Worm (Caenorhabditis elegans) whole organism, L1 larva: ENCODE data around the gene hsp-110.

Experiments
- C04F5.9 ChIP-seq: sonication (generic microtip); optimal IDR thresholded peaks from 2 replicates; lab custom pipeline; 2016; ENCODE audit warnings: missing genetic modification characterization, missing compliant biosample characterization
- C34B4.2 ChIP-seq: sonication (generic microtip); optimal IDR thresholded peaks from 2 replicates; lab custom pipeline; 2017; ENCODE audit warnings: mild to moderate bottlenecking, missing genetic modification characterization, missing compliant biosample characterization
- F16B12.6 ChIP-seq: fragments of 150-350 bp; optimal IDR thresholded peaks from 2 replicates; lab custom pipeline; 2014; ENCODE audit warnings: missing biosample characterization, missing genetic modification characterization
- Y116A8C.19 ChIP-seq: sonication (generic microtip); optimal IDR thresholded peaks from 2 replicates; lab custom pipeline; 2016; ENCODE audit warnings: missing compliant biosample characterization, missing genetic modification characterization, borderline replicate concordance
- aly-2 ChIP-seq: fragments of 150-350 bp; optimal IDR thresholded peaks from 2 replicates; lab custom pipeline; 2014; ENCODE audit warnings: missing biosample characterization, missing genetic modification characterization
- ceh-8 ChIP-seq: fragments of 200-800 bp; sonication (Bioruptor generic); optimal IDR thresholded peaks from 2 replicates; lab custom pipeline; 2018; ENCODE audit warnings: mild to moderate bottlenecking, missing genetic modification characterization, moderate library complexity, missing compliant biosample characterization
- ceh-90 ChIP-seq: sonication (generic microtip); optimal IDR thresholded peaks from 2 replicates; lab custom pipeline; 2016; ENCODE audit warnings: missing genetic modification characterization, missing compliant biosample characterization
- ces-1 ChIP-seq: fragments of 150-350 bp; optimal IDR thresholded peaks from 2 replicates; lab custom pipeline; 2014; ENCODE audit warnings: missing biosample characterization, missing genetic modification reagents, missing genetic modification characterization
- dpl-1 ChIP-seq, 3 experiments: fragments of 150-350 bp in 2 of 3; sonication (generic microtip) in 1 of 3; optimal IDR thresholded peaks; 2 replicates each; lab custom pipeline; 2014 to 2017; ENCODE audit warnings: missing biosample characterization in 3 of 3, missing genetic modification characterization in 3 of 3, missing genetic modification reagents in 3 of 3
- dsc-1 ChIP-seq: sonication (generic microtip); optimal IDR thresholded peaks from 2 replicates; lab custom pipeline; 2016; ENCODE audit warnings: mild to moderate bottlenecking, missing genetic modification characterization, missing compliant biosample characterization
- elt-2 ChIP-seq: sonication (generic microtip); optimal IDR thresholded peaks from 2 replicates; lab custom pipeline; 2016; ENCODE audit warnings: missing genetic modification characterization, mild to moderate bottlenecking, inconsistent platforms, missing compliant biosample characterization, missing genetic modification reagents
- fkh-4 ChIP-seq: sonication (generic microtip); optimal IDR thresholded peaks from 2 replicates; lab custom pipeline; 2016; ENCODE audit warnings: missing compliant biosample characterization, missing genetic modification characterization, borderline replicate concordance
- fos-1 ChIP-seq: fragments of 150-350 bp; optimal IDR thresholded peaks from 2 replicates; lab custom pipeline; 2014; ENCODE audit warnings: missing biosample characterization, missing genetic modification characterization
- hlh-17 ChIP-seq: fragments of 200-800 bp; sonication (Bioruptor generic); optimal IDR thresholded peaks from 2 replicates; lab custom pipeline; 2018; ENCODE audit warnings: missing genetic modification characterization, mild to moderate bottlenecking, missing compliant biosample characterization, moderate library complexity, borderline replicate concordance
- hpl-2 ChIP-seq: fragments of 150-350 bp; optimal IDR thresholded peaks from 2 replicates; lab custom pipeline; 2014; ENCODE audit warnings: missing biosample characterization, missing genetic modification reagents, missing genetic modification characterization
- isw-1 ChIP-seq: fragments of 200-800 bp; sonication (Bioruptor generic); IDR thresholded peaks from 2 replicates; pipeline ENCODE4 v1.3.6; 2022; ENCODE audit warnings: missing genetic modification characterization, missing compliant biosample characterization
- lin-14 ChIP-seq: fragments of 200-800 bp; sonication (Bioruptor generic); optimal IDR thresholded peaks from 2 replicates; lab custom pipeline; 2018; ENCODE audit warnings: mild to moderate bottlenecking, missing genetic modification characterization, moderate library complexity, missing compliant biosample characterization
- mab-9 ChIP-seq: fragments of 200-800 bp; sonication (Bioruptor generic); IDR thresholded peaks from 2 replicates; pipeline ENCODE4 v1.3.6; 2022; ENCODE audit warnings: missing genetic modification reagents, missing genetic modification characterization, missing compliant biosample characterization
- mef-2 ChIP-seq: fragments of 150-350 bp; optimal IDR thresholded peaks from 2 replicates; lab custom pipeline; 2014; ENCODE audit warnings: missing biosample characterization, missing genetic modification characterization
- nhr-11 ChIP-seq: fragments of 150-350 bp; optimal IDR thresholded peaks from 2 replicates; lab custom pipeline; 2014; ENCODE audit warnings: missing biosample characterization, missing genetic modification characterization
- nhr-12 ChIP-seq: sonication (generic microtip); optimal IDR thresholded peaks from 2 replicates; lab custom pipeline; 2017; ENCODE audit warnings: missing biosample characterization, missing genetic modification characterization
- nhr-77 ChIP-seq: fragments of 150-350 bp; optimal IDR thresholded peaks from 2 replicates; lab custom pipeline; 2014; ENCODE audit warnings: missing biosample characterization, missing genetic modification characterization
- nhr-90 ChIP-seq: sonication (generic microtip); optimal IDR thresholded peaks from 2 replicates; lab custom pipeline; 2016; ENCODE audit warnings: mild to moderate bottlenecking, missing genetic modification characterization, missing compliant biosample characterization; ENCODE audit not compliant: poor library complexity
- pax-3 ChIP-seq: fragments of 200-800 bp; sonication (Bioruptor generic); optimal IDR thresholded peaks from 2 replicates; lab custom pipeline; 2018; ENCODE audit warnings: mild to moderate bottlenecking, missing genetic modification characterization, moderate library complexity, missing compliant biosample characterization
- pqm-1 ChIP-seq: sonication (generic microtip); optimal IDR thresholded peaks from 3 replicates; lab custom pipeline; 2017; ENCODE audit warnings: missing biosample characterization, missing genetic modification characterization
- rnt-1 ChIP-seq: sonication (generic microtip); optimal IDR thresholded peaks from 2 replicates; lab custom pipeline; 2016; ENCODE audit warnings: mild to moderate bottlenecking, missing genetic modification characterization, moderate library complexity, missing compliant biosample characterization
- sptf-1 ChIP-seq: fragments of 150-350 bp; optimal IDR thresholded peaks from 2 replicates; lab custom pipeline; 2014; ENCODE audit warnings: missing biosample characterization, missing genetic modification characterization
- swsn-7 ChIP-seq: sonication (generic microtip); optimal IDR thresholded peaks from 2 replicates; lab custom pipeline; 2016; ENCODE audit warnings: missing genetic modification characterization, missing compliant biosample characterization
- tbx-2 ChIP-seq: sonication (generic microtip); optimal IDR thresholded peaks from 2 replicates; lab custom pipeline; 2016; ENCODE audit warnings: missing genetic modification characterization, missing compliant biosample characterization
- tlp-1 ChIP-seq: fragments of 150-350 bp; optimal IDR thresholded peaks from 2 replicates; lab custom pipeline; 2014; ENCODE audit warnings: missing biosample characterization, missing genetic modification characterization
- unc-30 ChIP-seq: sonication (generic microtip); optimal IDR thresholded peaks from 2 replicates; lab custom pipeline; 2017; ENCODE audit warnings: missing biosample characterization, missing genetic modification characterization
- unc-62 ChIP-seq: fragments of 150-350 bp; optimal IDR thresholded peaks from 2 replicates; lab custom pipeline; 2014; ENCODE audit warnings: missing biosample characterization, missing genetic modification reagents, missing genetic modification characterization
- unc-86 ChIP-seq: sonication (generic microtip); optimal IDR thresholded peaks from 2 replicates; lab custom pipeline; 2016; ENCODE audit warnings: missing genetic modification characterization, missing compliant biosample characterization
- zag-1 ChIP-seq: fragments of 150-350 bp; optimal IDR thresholded peaks from 2 replicates; lab custom pipeline; 2014; ENCODE audit warnings: missing biosample characterization, missing genetic modification characterization

Gene hsp-110

ce11 chrIII:8480355-8480754, 33.6 kb upstream of the hsp-110 start, which contains the start of gene F42H10.6:
F42H10.6 (minus strand) TSS chrIII:8480455.
- TF ChIP-seq unc-86 = no peak
- no peak for TF ChIP-seq unc-30
- no peak for TF ChIP-seq pax-3 (tag; lab: Kevin White, UChicago)
- TF ChIP-seq mab-9 (GFP tag; lab: Robert Waterston, UW) = no peak
- TF ChIP-seq lin-14 (GFP tag; lab: Kevin White, UChicago) = no peak
- no peak for TF ChIP-seq nhr-12 (tag; lab: Kevin White, UChicago)
- TF ChIP-seq tlp-1 (tag; lab: Kevin White, UChicago) = no peak

DNA sequence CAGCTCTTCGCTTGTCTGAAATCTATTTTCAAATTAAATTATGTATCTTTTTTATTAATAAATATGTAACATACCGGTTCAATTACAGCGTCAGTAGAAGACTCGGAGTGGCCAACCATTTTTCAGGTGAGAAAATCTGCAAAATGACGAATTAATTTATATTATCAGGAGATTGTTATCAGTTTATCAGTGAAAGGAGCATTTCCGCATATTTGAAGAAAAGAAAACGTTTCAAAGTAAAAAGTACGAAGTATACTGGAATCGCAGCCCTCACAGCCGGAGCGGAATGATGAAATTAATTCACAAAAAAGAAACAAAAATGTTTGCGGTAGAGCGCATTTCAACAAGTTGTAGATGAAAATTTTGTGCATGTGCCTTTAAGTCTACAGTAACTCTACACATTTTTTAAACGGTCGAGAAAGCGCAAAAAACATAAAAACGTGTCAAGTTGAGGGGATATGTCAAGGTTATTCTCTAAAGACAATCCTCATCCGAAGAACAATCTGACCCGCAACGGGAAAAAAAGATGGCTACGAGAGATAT, 32.7 kb upstream of the hsp-110 start:
- TF ChIP-seq C34B4.2 (no peak), sptf-1 (tag; lab: Kevin White, UChicago) (no peak), ces-1 (GFP tag; lab: Kevin White, UChicago) (no peak), tbx-2 (tag; lab: Kevin White, UChicago) (no peak), fkh-4 (tag; lab: Kevin White, UChicago) (no peak), Y116A8C.19 (tag; lab: Kevin White, UChicago) (no peak), pqm-1 (tag; lab: Kevin White, UChicago) (peak; percentile 15), hlh-17 (no peak), mef-2 (tag; lab: Kevin White, UChicago) (no peak), rnt-1 (tag; lab: Kevin White, UChicago) (no peak), elt-2 (peak; percentile 73), lin-14 (GFP tag; lab: Kevin White, UChicago) (no peak), ceh-90 (no peak), isw-1 (GFP tag; lab: Robert Waterston, UW) (no peak), C04F5.9 (tag; lab: Kevin White, UChicago) (no peak), ceh-8 (no peak), unc-62 (GFP tag; lab: Kevin White, UChicago) (no peak)

DNA sequence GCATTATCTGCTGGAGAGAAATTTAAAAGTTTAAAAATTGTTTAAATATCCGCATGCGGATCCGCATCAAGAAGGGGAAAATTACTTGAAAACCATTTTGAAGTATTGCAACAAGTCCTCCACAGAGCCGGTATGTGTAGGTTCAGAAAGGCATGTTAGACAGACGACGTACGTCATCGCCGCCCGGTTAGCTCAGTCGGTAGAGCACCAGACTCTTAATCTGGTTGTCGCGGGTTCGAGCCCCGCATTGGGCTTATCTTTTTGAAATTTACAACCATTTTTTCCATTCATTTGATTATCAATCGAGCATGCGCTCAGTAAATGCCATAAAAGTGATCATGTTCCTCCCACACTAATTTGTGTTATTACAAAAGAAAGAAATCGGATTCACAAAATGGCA, 26.6 kb upstream of the hsp-110 start:
- TF ChIP-seq F16B12.6 (tag; lab: Kevin White, UChicago) (no peak), zag-1 (tag; lab: Kevin White, UChicago) (no peak), nhr-90 (tag; lab: Kevin White, UChicago) (no peak), nhr-11 (tag; lab: Kevin White, UChicago) (no peak), hpl-2 (GFP tag; lab: Kevin White, UChicago) (no peak), fos-1 (tag; lab: Kevin White, UChicago) (no peak)
- TF ChIP-seq, all 84 proteins: peak for 0

DNA sequence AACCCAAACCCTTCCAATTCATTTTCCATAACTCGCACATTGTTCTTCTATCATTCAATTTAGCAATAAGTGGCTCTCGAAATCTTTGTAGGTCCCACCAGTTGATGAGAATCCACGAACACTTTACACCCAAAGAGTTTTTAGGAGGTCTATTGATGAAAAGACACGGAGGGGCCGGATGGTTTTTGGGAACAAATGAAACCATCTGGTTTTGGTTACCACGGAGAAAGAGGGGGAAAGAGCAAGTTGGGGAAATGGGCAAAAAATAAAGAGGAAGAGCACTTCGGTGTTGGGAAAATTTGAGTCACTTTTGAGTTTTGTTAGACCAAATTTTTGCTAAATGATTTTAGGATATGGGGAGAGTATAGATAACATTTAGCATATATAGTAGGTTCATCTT, 20.8 kb upstream of the hsp-110 start:
- peak; percentile 51 for TF ChIP-seq dsc-1 (tag; lab: Kevin White, UChicago)
- no peak for TF ChIP-seq nhr-11 (tag; lab: Kevin White, UChicago)

DNA sequence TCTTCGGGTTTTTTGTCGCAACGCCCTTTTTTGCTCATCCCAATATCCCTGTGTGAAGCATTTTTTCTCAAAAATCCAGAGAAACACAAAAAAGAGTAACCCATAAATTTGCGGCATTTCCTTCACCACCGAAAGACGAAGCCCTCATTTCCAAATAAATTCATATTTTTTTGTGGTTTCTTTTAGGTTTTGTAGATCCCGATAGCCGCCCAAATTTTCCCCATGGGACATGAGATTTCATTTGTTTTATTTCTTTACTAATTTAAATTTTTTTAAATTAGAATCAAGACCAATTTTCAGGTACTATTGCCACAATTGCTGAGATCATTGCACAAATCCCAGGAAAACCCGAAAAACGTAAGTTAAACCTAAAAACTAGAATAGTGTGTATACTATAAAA, 20.0 kb upstream of the hsp-110 start, which contains the start of gene mig-39:
TSS of gene mig-39 (plus strand) at position 301 of the 400 bp plus-strand sequence.
- TF ChIP-seq aly-2 (tag; lab: Kevin White, UChicago) = no peak
- no peak for TF ChIP-seq swsn-7 (tag; lab: Kevin White, UChicago)
- no peak for TF ChIP-seq dsc-1 (tag; lab: Kevin White, UChicago)
- TF ChIP-seq dpl-1 (GFP tag; optimal IDR thresholded peaks at IDR 0.05; lab: Kevin White, UChicago) = no peak
- TF ChIP-seq lin-14 (GFP tag; lab: Kevin White, UChicago) = no peak
- TF ChIP-seq nhr-77 (tag; lab: Kevin White, UChicago) = no peak
